Worm (Caenorhabditis elegans): ENCODE data around the gene C06A1.7.

ce11 chrII:10571967-10572366 is 7.3 kb downstream of the C06A1.7 start, which contains the start of gene C06A1.3:
- TF ChIP-seq pes-1 (GFP tag; IDR thresholded peaks at IDR 0.05) (no peak), ama-1 (optimal IDR thresholded peaks at IDR 0.05) (no peak), tbx-11 (GFP tag; IDR thresholded peaks at IDR 0.05) (no peak), tra-4 (tag; optimal IDR thresholded peaks at IDR 0.05) (no peak), sea-1 (GFP tag; conservative IDR thresholded peaks at IDR 0.05) (no peak), B0310.2 (tag; optimal IDR thresholded peaks at IDR 0.05) (no peak), ceh-13 (GFP tag; optimal IDR thresholded peaks at IDR 0.05) (no peak), aly-1 (tag; optimal IDR thresholded peaks at IDR 0.05) (no peak), hnd-1 (tag; optimal IDR thresholded peaks at IDR 0.05) (no peak), hmbx-1 (tag; optimal IDR thresholded peaks at IDR 0.05) (no peak)

All from whole organism, early embryonic.